Worm (Caenorhabditis elegans): ENCODE measurements around the gene bath-47.

- TF ChIP-seq elt-3 (tag; optimal IDR thresholded peaks at IDR 0.05) (no peak), nhr-28 (tag; optimal IDR thresholded peaks at IDR 0.05) (no peak), zag-1 (tag; optimal IDR thresholded peaks at IDR 0.05) (no peak), egl-27 (tag; optimal IDR thresholded peaks at IDR 0.05) (no peak), nhr-12 (tag; optimal IDR thresholded peaks at IDR 0.05) (no peak), unc-62 (GFP tag; optimal IDR thresholded peaks at IDR 0.05) (no peak), nhr-76 (tag; optimal IDR thresholded peaks at IDR 0.05) (no peak), nfya-1 (tag; optimal IDR thresholded peaks at IDR 0.05; ENCODE audit: insufficient read depth) (no peak), ceh-82 (tag; optimal IDR thresholded peaks at IDR 0.05) (no peak)
These were observed 47.2 kb downstream of the bath-47 start, which contains the start of gene fbxb-21 for ce11 chrII:1648768-1649167.

All from whole organism, L3 larva.